Fruit fly (Drosophila melanogaster) whole organism, embryonic: Measurements from ENCODE around the gene CG4820.

Experiments used
- Aef1 ChIP-seq: fragments of 200-800 bp; sonication (Bioruptor generic); IDR thresholded peaks from 3 replicates; pipeline ENCODE4 v1.3.6; 2022; ENCODE audit warnings: missing biosample characterization, missing genetic modification characterization
- Antp ChIP-seq: fragments of 200-800 bp; sonication (Bioruptor generic); optimal IDR thresholded peaks from 3 replicates; lab custom pipeline; 2016; ENCODE audit warnings: missing biosample characterization, missing genetic modification characterization
- B-H2 ChIP-seq: fragments of 200-800 bp; sonication (Bioruptor generic); optimal IDR thresholded peaks from 2 replicates; lab custom pipeline; 2018; ENCODE audit warnings: missing biosample characterization, mild to moderate bottlenecking, missing genetic modification characterization
- Bteb2 ChIP-seq: fragments of 200-800 bp; sonication (Bioruptor generic); optimal IDR thresholded peaks from 2 replicates; lab custom pipeline; 2016; ENCODE audit warnings: missing biosample characterization, missing genetic modification characterization
- CG10565 ChIP-seq: fragments of 200-800 bp; sonication (Bioruptor generic); optimal IDR thresholded peaks from 3 replicates; lab custom pipeline; 2016; ENCODE audit warnings: missing biosample characterization, mild to moderate bottlenecking, missing genetic modification characterization
- CG10959 ChIP-seq: fragments of 200-800 bp; sonication (Bioruptor generic); IDR thresholded peaks from 2 replicates; pipeline ENCODE4 v1.3.6; 2022; ENCODE audit warnings: missing biosample characterization, missing genetic modification characterization
- CG11093 ChIP-seq: fragments of 200-800 bp; sonication (Bioruptor generic); IDR thresholded peaks from 3 replicates; pipeline ENCODE4 v1.3.6; 2022; ENCODE audit warnings: missing biosample characterization, missing genetic modification characterization
- CG11247 ChIP-seq: fragments of 200-800 bp; sonication (Bioruptor generic); IDR thresholded peaks from 2 replicates; pipeline ENCODE4 v1.3.6; 2022; ENCODE audit warnings: missing biosample characterization, missing genetic modification characterization
- CG12391 ChIP-seq: fragments of 200-800 bp; sonication (Bioruptor generic); optimal IDR thresholded peaks from 3 replicates; lab custom pipeline; 2018; ENCODE audit warnings: missing biosample characterization, mild to moderate bottlenecking, missing genetic modification characterization, moderate library complexity
- CG13624 ChIP-seq: fragments of 200-800 bp; sonication (Bioruptor generic); optimal IDR thresholded peaks from 2 replicates; lab custom pipeline; 2016; ENCODE audit warnings: missing biosample characterization, missing genetic modification characterization
- CG15514 ChIP-seq: fragments of 200-800 bp; sonication (Bioruptor generic); optimal IDR thresholded peaks from 3 replicates; lab custom pipeline; 2017; ENCODE audit warnings: missing biosample characterization, missing genetic modification characterization, mild to moderate bottlenecking, moderate library complexity, missing genetic modification reagents
- CG2116 ChIP-seq: fragments of 200-800 bp; sonication (Bioruptor generic); optimal IDR thresholded peaks from 3 replicates; lab custom pipeline; 2018; ENCODE audit warnings: missing biosample characterization, mild to moderate bottlenecking, missing genetic modification characterization
- CG2712 ChIP-seq: fragments of 200-800 bp; optimal IDR thresholded peaks from 3 replicates; lab custom pipeline; 2019; ENCODE audit warnings: missing biosample characterization, mild to moderate bottlenecking, missing genetic modification characterization, moderate library complexity
- CG30403 ChIP-seq: fragments of 200-800 bp; sonication (Bioruptor generic); optimal IDR thresholded peaks from 3 replicates; lab custom pipeline; 2016; ENCODE audit warnings: missing biosample characterization, missing genetic modification characterization
- CG32532 ChIP-seq: fragments of 200-800 bp; sonication (Bioruptor generic); IDR thresholded peaks from 2 replicates; pipeline ENCODE4 v1.3.6; 2022; ENCODE audit warnings: missing biosample characterization, missing genetic modification characterization
- CG32767 ChIP-seq: fragments of 200-800 bp; sonication (Bioruptor generic); IDR thresholded peaks from 2 replicates; pipeline ENCODE4 v1.3.6; 2022; ENCODE audit warnings: missing biosample characterization, missing genetic modification characterization
- CG42726 ChIP-seq: fragments of 200-800 bp; sonication (Bioruptor generic); IDR thresholded peaks from 2 replicates; pipeline ENCODE4 v1.3.6; 2022; ENCODE audit warnings: missing biosample characterization, missing genetic modification characterization; ENCODE audit not compliant: partially characterized antibody
- CG4617 ChIP-seq: fragments of 200-800 bp; sonication (Bioruptor generic); optimal IDR thresholded peaks from 3 replicates; lab custom pipeline; 2016; ENCODE audit warnings: missing biosample characterization, missing genetic modification characterization, borderline replicate concordance
- CG4707 ChIP-seq: fragments of 200-800 bp; sonication (Bioruptor generic); optimal IDR thresholded peaks from 2 replicates; lab custom pipeline; 2018; ENCODE audit warnings: missing biosample characterization, mild to moderate bottlenecking, missing genetic modification characterization, moderate library complexity
- CG4854 ChIP-seq: fragments of 200-800 bp; sonication (Bioruptor generic); optimal IDR thresholded peaks from 2 replicates; lab custom pipeline; 2016; ENCODE audit warnings: missing biosample characterization, missing genetic modification characterization, inconsistent platforms
- Dek ChIP-seq: fragments of 200-800 bp; sonication (Bioruptor generic); optimal IDR thresholded peaks from 3 replicates; lab custom pipeline; 2019; ENCODE audit warnings: missing biosample characterization, mild to moderate bottlenecking, missing genetic modification characterization, moderate library complexity
- Lim3 ChIP-seq: fragments of 200-800 bp; sonication (Bioruptor generic); IDR thresholded peaks from 2 replicates; pipeline ENCODE4 v1.3.6; 2022; ENCODE audit warnings: missing biosample characterization, missing genetic modification characterization
- Mad ChIP-seq: fragments of 200-800 bp; sonication (Bioruptor generic); optimal IDR thresholded peaks from 2 replicates; lab custom pipeline; 2016; ENCODE audit warnings: missing biosample characterization, missing genetic modification characterization
- Mrtf ChIP-seq: fragments of 200-800 bp; sonication (Bioruptor generic); IDR thresholded peaks from 3 replicates; pipeline ENCODE4 v1.3.6; 2022; ENCODE audit warnings: missing biosample characterization, missing genetic modification characterization
- Myb ChIP-seq: fragments of 200-800 bp; sonication (Bioruptor generic); optimal IDR thresholded peaks from 2 replicates; lab custom pipeline; 2016; ENCODE audit warnings: missing biosample characterization, missing genetic modification characterization
- Nf-YC ChIP-seq: fragments of 200-800 bp; optimal IDR thresholded peaks from 3 replicates; lab custom pipeline; 2019; ENCODE audit warnings: missing biosample characterization, mild to moderate bottlenecking, missing genetic modification characterization, moderate library complexity
- Opbp ChIP-seq: fragments of 200-800 bp; sonication (Bioruptor generic); IDR thresholded peaks from 3 replicates; pipeline ENCODE4 v1.3.6; 2022; ENCODE audit warnings: missing biosample characterization, missing genetic modification characterization; ENCODE audit not compliant: partially characterized antibody
- bbx ChIP-seq: fragments of 200-800 bp; sonication (Bioruptor generic); IDR thresholded peaks from 2 replicates; pipeline ENCODE4 v1.3.6; 2022; ENCODE audit warnings: missing biosample characterization, missing genetic modification characterization; ENCODE audit not compliant: partially characterized antibody
- da ChIP-seq: fragments of 200-800 bp; sonication (Bioruptor generic); optimal IDR thresholded peaks from 2 replicates; lab custom pipeline; 2016; ENCODE audit warnings: missing biosample characterization, missing genetic modification characterization
- esg ChIP-seq: fragments of 200-800 bp; sonication (Bioruptor generic); conservative IDR thresholded peaks from 2 replicates; pipeline ENCODE4 v1.3.6; 2022; ENCODE audit warnings: missing biosample characterization, missing genetic modification characterization
- ewg ChIP-seq: fragments of 200-800 bp; sonication (Bioruptor generic); optimal IDR thresholded peaks from 3 replicates; lab custom pipeline; 2017; ENCODE audit warnings: mild to moderate bottlenecking, missing biosample characterization, missing genetic modification reagents, missing genetic modification characterization
- fru ChIP-seq: fragments of >200 bp; optimal IDR thresholded peaks from 2 replicates; lab custom pipeline; 2017
- gfzf ChIP-seq: fragments of 200-800 bp; sonication (Bioruptor generic); optimal IDR thresholded peaks from 2 replicates; lab custom pipeline; 2016; ENCODE audit warnings: missing biosample characterization, mild to moderate bottlenecking, missing genetic modification characterization, moderate library complexity
- gro ChIP-seq: fragments of 200-800 bp; sonication (Bioruptor generic); optimal IDR thresholded peaks from 2 replicates; lab custom pipeline; 2016; ENCODE audit warnings: missing biosample characterization, missing genetic modification characterization
- gsb-n ChIP-seq: fragments of 200-800 bp; sonication (Bioruptor generic); optimal IDR thresholded peaks from 3 replicates; lab custom pipeline; 2018; ENCODE audit warnings: missing biosample characterization, mild to moderate bottlenecking, missing genetic modification characterization
- hbn ChIP-seq: fragments of 200-800 bp; sonication (Bioruptor generic); IDR thresholded peaks from 2 replicates; pipeline ENCODE4 v1.3.6; 2022; ENCODE audit warnings: missing biosample characterization, missing genetic modification characterization; ENCODE audit not compliant: partially characterized antibody
- lilli ChIP-seq: fragments of 200-800 bp; sonication (Bioruptor generic); optimal IDR thresholded peaks from 3 replicates; lab custom pipeline; 2016; ENCODE audit warnings: missing biosample characterization, missing genetic modification characterization
- lov ChIP-seq, 2 experiments: fragments of 200-800 bp in 1 of 2; fragments of >200 bp in 1 of 2; sonication (Bioruptor generic) in 1 of 2; IDR thresholded peaks in 1 of 2; optimal IDR thresholded peaks in 1 of 2; 2 replicates in 1 of 2; 3 replicates in 1 of 2; pipeline versions ENCODE4 v1.3.6 to Lab custom; 2017 to 2022; ENCODE audit warnings: missing biosample characterization in 1 of 2, missing genetic modification characterization in 1 of 2
- mirr ChIP-seq: fragments of 200-800 bp; sonication (Bioruptor generic); optimal IDR thresholded peaks from 3 replicates; lab custom pipeline; 2018; ENCODE audit warnings: missing biosample characterization, mild to moderate bottlenecking, missing genetic modification characterization
- odd ChIP-seq: fragments of 200-800 bp; sonication (Bioruptor generic); optimal IDR thresholded peaks from 2 replicates; lab custom pipeline; 2017; ENCODE audit warnings: missing biosample characterization, mild to moderate bottlenecking, missing genetic modification characterization
- peb ChIP-seq: fragments of 200-800 bp; sonication (Bioruptor generic); IDR thresholded peaks from 2 replicates; pipeline ENCODE4 v1.3.6; 2022; ENCODE audit warnings: missing biosample characterization, missing genetic modification characterization
- pfk ChIP-seq: fragments of 200-800 bp; sonication (Bioruptor generic); optimal IDR thresholded peaks from 2 replicates; lab custom pipeline; 2018; ENCODE audit warnings: missing biosample characterization, mild to moderate bottlenecking, missing genetic modification characterization, moderate library complexity
- pho ChIP-seq: fragments of 200-800 bp; sonication (Bioruptor generic); optimal IDR thresholded peaks from 2 replicates; lab custom pipeline; 2016; ENCODE audit warnings: missing biosample characterization, missing genetic modification characterization
- rib ChIP-seq: fragments of 200-800 bp; sonication (Bioruptor generic); IDR thresholded peaks from 2 replicates; pipeline ENCODE4 v1.3.6; 2022; ENCODE audit warnings: missing biosample characterization, missing genetic modification characterization
- scrt ChIP-seq: fragments of 200-800 bp; sonication (Bioruptor generic); optimal IDR thresholded peaks from 2 replicates; lab custom pipeline; 2018; ENCODE audit warnings: missing biosample characterization, mild to moderate bottlenecking, missing genetic modification characterization, moderate library complexity
- sima ChIP-seq: fragments of 200-800 bp; sonication (Bioruptor generic); optimal IDR thresholded peaks from 2 replicates; lab custom pipeline; 2016; ENCODE audit warnings: missing biosample characterization, missing genetic modification characterization
- stwl ChIP-seq: fragments of 200-800 bp; sonication (Bioruptor generic); optimal IDR thresholded peaks from 3 replicates; lab custom pipeline; 2018; ENCODE audit warnings: missing biosample characterization, mild to moderate bottlenecking, missing genetic modification characterization, moderate library complexity
- sug ChIP-seq: fragments of 200-800 bp; optimal IDR thresholded peaks from 2 replicates; lab custom pipeline; 2019; ENCODE audit warnings: missing biosample characterization, mild to moderate bottlenecking, missing genetic modification characterization, moderate library complexity
- toy ChIP-seq: fragments of 200-800 bp; sonication (Bioruptor generic); IDR thresholded peaks from 2 replicates; pipeline ENCODE4 v1.3.6; 2022; ENCODE audit warnings: missing biosample characterization, missing genetic modification characterization
- vvl ChIP-seq: fragments of 200-800 bp; sonication (Bioruptor generic); IDR thresholded peaks from 2 replicates; pipeline ENCODE4 v1.3.6; 2022; ENCODE audit warnings: missing biosample characterization, missing genetic modification characterization
- zfh2 ChIP-seq: fragments of 200-800 bp; sonication (Bioruptor generic); optimal IDR thresholded peaks from 2 replicates; lab custom pipeline; 2016; ENCODE audit warnings: missing biosample characterization, missing genetic modification characterization

The CG4820 gene

DNA sequence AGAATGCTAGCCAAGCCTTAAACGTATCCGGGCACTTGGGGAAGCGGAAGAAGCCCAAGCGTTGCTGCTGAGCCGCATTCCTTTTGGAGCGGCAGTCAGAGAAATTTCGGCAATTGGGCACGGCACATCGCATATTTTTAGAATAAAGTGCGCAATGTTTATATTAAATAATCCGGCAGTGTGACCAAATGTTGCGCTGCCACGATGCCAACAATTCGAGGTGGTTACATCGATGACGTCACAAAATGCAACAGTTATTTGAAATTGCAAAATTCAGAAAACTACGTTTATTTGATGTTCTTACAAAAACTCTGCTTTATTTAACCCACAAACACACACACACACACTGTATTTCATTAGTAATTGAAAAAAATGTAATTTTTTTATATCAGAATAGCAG, 3.5 kb downstream of the CG4820 start, which contains the start of gene CG6689 (continued):
- TF ChIP-seq Mrtf (GFP tag; lab: Robert Waterston, UW) (no peak), peb (GFP tag; lab: Robert Waterston, UW) (no peak), CG42726 (no peak), stwl (peak; percentile 40), hbn (GFP tag; lab: Robert Waterston, UW) (no peak), vvl (peak; percentile 78), CG11247 (GFP tag; lab: Robert Waterston, UW) (no peak), CG32532 (no peak), fru (no peak), mirr (GFP tag; lab: Kevin White, UChicago) (no peak), Lim3 (GFP tag; lab: Robert Waterston, UW) (no peak), Nf-YC (tag; lab: Kevin White, UChicago) (peak; percentile 5), odd (GFP tag; lab: Kevin White, UChicago) (no peak), CG4854 (GFP tag; lab: Kevin White, UChicago) (peak; percentile 1), CG2116 (GFP tag; lab: Kevin White, UChicago) (peak; percentile 80), Mad (GFP tag; lab: Kevin White, UChicago) (no peak), Dek (peak; percentile 28), CG4707 (no peak), lilli (peak; percentile 43), pfk (no peak), ewg (GFP tag; lab: Kevin White, UChicago) (peak; percentile 37), toy (no peak), CG2712 (tag; lab: Kevin White, UChicago) (peak; percentile 5), sug (peak; percentile 25), gro (peak; percentile 47), Bteb2 (no peak), scrt (GFP tag; lab: Kevin White, UChicago) (peak; percentile 21), CG4617 (GFP tag; lab: Kevin White, UChicago) (peak; percentile 82), lov (optimal IDR thresholded peaks at IDR 0.05; lab: Kevin White, UChicago) (no peak), lov (GFP tag; IDR thresholded peaks at IDR 0.05; lab: Robert Waterston, UW) (peak; percentile 54; the same call in 1 of the 3 replicates), Aef1 (GFP tag; lab: Robert Waterston, UW) (no peak), B-H2 (GFP tag; lab: Kevin White, UChicago) (peak; percentile 15), CG12391 (tag; lab: Kevin White, UChicago) (peak; percentile 33), esg (GFP tag; lab: Robert Waterston, UW) (no peak), CG10565 (no peak), CG30403 (GFP tag; lab: Kevin White, UChicago) (no peak), zfh2 (peak; percentile 10), Antp (no peak), CG10959 (GFP tag; lab: Robert Waterston, UW) (no peak), Opbp (GFP tag; lab: Robert Waterston, UW) (no peak), gfzf (peak; percentile 66), pho (GFP tag; lab: Kevin White, UChicago) (no peak), CG13624 (GFP tag; lab: Kevin White, UChicago) (peak; percentile 77), bbx (GFP tag; lab: Robert Waterston, UW) (no peak), CG32767 (GFP tag; lab: Robert Waterston, UW) (no peak), da (GFP tag; lab: Kevin White, UChicago) (no peak), sima (GFP tag; lab: Kevin White, UChicago) (no peak), Myb (GFP tag; lab: Kevin White, UChicago) (peak; percentile 86), CG15514 (GFP tag; lab: Kevin White, UChicago) (peak; percentile 33), CG11093 (GFP tag; lab: Robert Waterston, UW) (no peak), rib (GFP tag; lab: Robert Waterston, UW) (no peak), gsb-n (tag; lab: Kevin White, UChicago) (no peak)
